Worm (Caenorhabditis elegans) whole organism, midembryonic: ENCODE results near the gene Y2H9A.4.

Experiments used
- T22C8.4 ChIP-seq: fragments of 200-800 bp; sonication (Bioruptor generic); IDR thresholded peaks from 2 replicates; pipeline ENCODE4 v1.3.6; 2022; ENCODE audit warnings: missing genetic modification characterization, missing compliant biosample characterization
- flt-1 ChIP-seq: fragments of 200-800 bp; sonication (Bioruptor generic); IDR thresholded peaks from 2 replicates; pipeline ENCODE4 v1.3.6; 2022; ENCODE audit warnings: missing genetic modification characterization, missing compliant biosample characterization
- klf-2 ChIP-seq: fragments of 200-800 bp; sonication (Bioruptor generic); conservative IDR thresholded peaks from 2 replicates; pipeline ENCODE4 v1.3.6; 2022; ENCODE audit warnings: missing genetic modification reagents, missing genetic modification characterization, missing compliant biosample characterization
- ref-1 ChIP-seq: fragments of 200-800 bp; sonication (Bioruptor generic); conservative IDR thresholded peaks from 2 replicates; pipeline ENCODE4 v1.3.6; 2022; ENCODE audit warnings: missing genetic modification reagents, missing genetic modification characterization, missing compliant biosample characterization
- ztf-29 ChIP-seq: fragments of 200-800 bp; sonication (Bioruptor generic); IDR thresholded peaks from 2 replicates; pipeline ENCODE4 v1.3.6; 2022; ENCODE audit warnings: missing genetic modification reagents, missing genetic modification characterization, missing compliant biosample characterization

DNA sequence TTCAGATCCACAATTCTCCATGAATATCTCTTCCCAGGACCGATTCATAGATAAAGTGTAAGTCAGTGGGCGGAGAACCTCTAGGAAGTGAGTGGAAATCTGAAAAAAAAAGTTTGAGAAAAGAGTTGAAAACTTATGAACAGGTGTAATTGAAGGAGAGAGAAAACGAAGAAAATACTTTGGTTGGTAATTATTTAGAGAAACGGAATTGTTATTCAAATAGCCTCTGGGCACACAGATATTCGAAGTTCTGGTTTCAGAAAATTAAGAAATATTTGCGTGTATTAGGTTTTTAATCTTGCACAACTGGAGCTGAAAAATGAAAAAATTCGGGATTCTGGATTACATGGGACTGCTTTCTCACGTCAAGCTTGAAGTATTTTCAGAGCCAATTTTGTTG, 34.1 kb downstream of the Y2H9A.4 start, which contains the start of gene T10G3.2:
- TF ChIP-seq ref-1 (no peak), ztf-29 (GFP tag; lab: Robert Waterston, UW) (no peak), flt-1 (GFP tag; lab: Robert Waterston, UW) (no peak), T22C8.4 (GFP tag; lab: Robert Waterston, UW) (no peak), klf-2 (GFP tag; lab: Robert Waterston, UW) (no peak)
